Worm (Caenorhabditis elegans) whole organism, L1 larva: ENCODE data around the gene fipr-13.

Source experiments
- C04F5.9 ChIP-seq: sonication (generic microtip); optimal IDR thresholded peaks from 2 replicates; lab custom pipeline; 2016; ENCODE audit warnings: missing genetic modification characterization, missing compliant biosample characterization
- ces-1 ChIP-seq: fragments of 150-350 bp; optimal IDR thresholded peaks from 2 replicates; lab custom pipeline; 2014; ENCODE audit warnings: missing biosample characterization, missing genetic modification reagents, missing genetic modification characterization
- mef-2 ChIP-seq: fragments of 150-350 bp; optimal IDR thresholded peaks from 2 replicates; lab custom pipeline; 2014; ENCODE audit warnings: missing biosample characterization, missing genetic modification characterization
- nhr-11 ChIP-seq: fragments of 150-350 bp; optimal IDR thresholded peaks from 2 replicates; lab custom pipeline; 2014; ENCODE audit warnings: missing biosample characterization, missing genetic modification characterization
- nhr-47 ChIP-seq: sonication (generic microtip); optimal IDR thresholded peaks from 2 replicates; lab custom pipeline; 2016; ENCODE audit warnings: mild to moderate bottlenecking, missing genetic modification characterization, moderate library complexity, missing compliant biosample characterization
- nhr-90 ChIP-seq: sonication (generic microtip); optimal IDR thresholded peaks from 2 replicates; lab custom pipeline; 2016; ENCODE audit warnings: mild to moderate bottlenecking, missing genetic modification characterization, missing compliant biosample characterization; ENCODE audit not compliant: poor library complexity
- sox-4 ChIP-seq: sonication (generic microtip); optimal IDR thresholded peaks from 2 replicates; lab custom pipeline; 2016; ENCODE audit warnings: missing genetic modification characterization, missing compliant biosample characterization
- sptf-1 ChIP-seq: fragments of 150-350 bp; optimal IDR thresholded peaks from 2 replicates; lab custom pipeline; 2014; ENCODE audit warnings: missing biosample characterization, missing genetic modification characterization
- unc-62 ChIP-seq: fragments of 150-350 bp; optimal IDR thresholded peaks from 2 replicates; lab custom pipeline; 2014; ENCODE audit warnings: missing biosample characterization, missing genetic modification reagents, missing genetic modification characterization
- ztf-11 ChIP-seq, 2 experiments: sonication (generic microtip); optimal IDR thresholded peaks; 2 replicates each; lab custom pipeline; 2016 to 2017; ENCODE audit warnings: missing genetic modification characterization in 2 of 2, missing biosample characterization in 1 of 2, missing compliant biosample characterization in 1 of 2
- ztf-4 ChIP-seq: fragments of 150-350 bp; optimal IDR thresholded peaks from 2 replicates; lab custom pipeline; 2014; ENCODE audit warnings: missing biosample characterization, missing genetic modification characterization

ce11 chrV:10041484-10041883 is 22.8 kb upstream of the fipr-13 start:
- no peak for TF ChIP-seq ztf-4 (tag; lab: Kevin White, UChicago)
- TF ChIP-seq unc-62 (GFP tag; lab: Kevin White, UChicago): no peak
- no peak for TF ChIP-seq nhr-11 (tag; lab: Kevin White, UChicago)
- TF ChIP-seq C04F5.9: no peak
- no peak for TF ChIP-seq ztf-11 (tag; optimal IDR thresholded peaks at IDR 0.05; lab: Kevin White, UChicago)
- TF ChIP-seq nhr-47 (tag; lab: Kevin White, UChicago): peak; percentile 25
- no peak for TF ChIP-seq ces-1 (GFP tag; lab: Kevin White, UChicago)
- TF ChIP-seq mef-2: no peak
- no peak for TF ChIP-seq nhr-90 (tag; lab: Kevin White, UChicago)
- no peak for TF ChIP-seq sox-4
- no peak for TF ChIP-seq sptf-1 (tag; lab: Kevin White, UChicago)
